Worm (Caenorhabditis elegans) whole organism, young adult: ENCODE results near the gene asd-1.

Experiments
- D2030.7 ChIP-seq: fragments of 200-800 bp; sonication (Bioruptor generic); IDR thresholded peaks from 2 replicates; pipeline ENCODE4 v1.3.6; 2022; ENCODE audit warnings: missing genetic modification reagents, missing genetic modification characterization, missing compliant biosample characterization
- F33H1.4 ChIP-seq: fragments of 200-800 bp; sonication (Bioruptor generic); IDR thresholded peaks from 2 replicates; pipeline ENCODE4 v1.3.6; 2022; ENCODE audit warnings: missing genetic modification reagents, missing genetic modification characterization, missing compliant biosample characterization
- F37B4.10 ChIP-seq: fragments of 200-800 bp; sonication (Bioruptor generic); IDR thresholded peaks from 2 replicates; pipeline ENCODE4 v1.3.6; 2022; ENCODE audit warnings: missing genetic modification characterization, missing compliant biosample characterization
- F39B2.1 ChIP-seq: fragments of 200-800 bp; sonication (Bioruptor generic); IDR thresholded peaks from 2 replicates; pipeline ENCODE4 v1.3.6; 2022; ENCODE audit warnings: missing genetic modification reagents, missing genetic modification characterization, missing compliant biosample characterization
- F49E8.2 ChIP-seq: sonication (generic microtip); optimal IDR thresholded peaks from 3 replicates; lab custom pipeline; 2017; ENCODE audit warnings: missing genetic modification characterization, mild to moderate bottlenecking, missing compliant biosample characterization, antibody characterized with exemption, moderate library complexity; ENCODE audit not compliant: insufficient read depth
- F55B11.4 ChIP-seq: sonication (generic microtip); optimal IDR thresholded peaks from 2 replicates; lab custom pipeline; 2016; ENCODE audit warnings: missing compliant biosample characterization, missing genetic modification characterization, borderline replicate concordance; ENCODE audit not compliant: insufficient read depth
- K11D2.4 ChIP-seq: fragments of 200-800 bp; sonication (Bioruptor generic); IDR thresholded peaks from 2 replicates; pipeline ENCODE4 v1.3.6; 2022; ENCODE audit warnings: missing genetic modification reagents, missing genetic modification characterization, missing compliant biosample characterization
- T07F8.4 ChIP-seq: sonication (generic microtip); optimal IDR thresholded peaks from 2 replicates; lab custom pipeline; 2016; ENCODE audit warnings: mild to moderate bottlenecking, missing genetic modification characterization, moderate library complexity, missing compliant biosample characterization
- T26A5.8 ChIP-seq: sonication (generic microtip); optimal IDR thresholded peaks from 2 replicates; lab custom pipeline; 2016; ENCODE audit warnings: missing genetic modification characterization, missing compliant biosample characterization
- ZK185.1 ChIP-seq: sonication (generic microtip); optimal IDR thresholded peaks from 2 replicates; lab custom pipeline; 2016; ENCODE audit warnings: mild to moderate bottlenecking, missing genetic modification characterization, missing compliant biosample characterization; ENCODE audit not compliant: poor library complexity, severe bottlenecking
- ama-1 ChIP-seq, 3 experiments: fragments of 150-350 bp in 1 of 3; sonication (generic microtip) in 2 of 3; optimal IDR thresholded peaks; 2 replicates each; lab custom pipeline; 2014 to 2018; ENCODE audit warnings: missing biosample characterization in 2 of 3, missing genetic modification characterization in 2 of 3, missing genetic modification reagents in 2 of 3
- athp-1 ChIP-seq: sonication (generic microtip); optimal IDR thresholded peaks from 2 replicates; lab custom pipeline; 2017; ENCODE audit warnings: mild to moderate bottlenecking, missing genetic modification characterization, missing compliant biosample characterization
- attf-6 ChIP-seq: fragments of 200-800 bp; sonication (Bioruptor generic); IDR thresholded peaks from 2 replicates; pipeline ENCODE4 v1.3.6; 2022; ENCODE audit warnings: missing genetic modification reagents, missing genetic modification characterization, missing compliant biosample characterization
- bed-1 ChIP-seq: fragments of 200-800 bp; sonication (Bioruptor generic); IDR thresholded peaks from 2 replicates; pipeline ENCODE4 v1.3.6; 2022; ENCODE audit warnings: missing genetic modification reagents, missing genetic modification characterization, missing compliant biosample characterization
- ceh-79 ChIP-seq: sonication (generic microtip); optimal IDR thresholded peaks from 2 replicates; lab custom pipeline; 2017; ENCODE audit warnings: mild to moderate bottlenecking, missing genetic modification characterization, missing compliant biosample characterization
- ceh-91 ChIP-seq: fragments of 200-800 bp; sonication (Bioruptor generic); IDR thresholded peaks from 2 replicates; pipeline ENCODE4 v1.3.6; 2022; ENCODE audit warnings: missing genetic modification reagents, missing genetic modification characterization, missing compliant biosample characterization
- chd-7 ChIP-seq: sonication (generic microtip); optimal IDR thresholded peaks from 2 replicates; lab custom pipeline; 2016; ENCODE audit warnings: mild to moderate bottlenecking, missing genetic modification characterization, moderate library complexity, missing compliant biosample characterization
- die-1 ChIP-seq: sonication (generic microtip); optimal IDR thresholded peaks from 2 replicates; lab custom pipeline; 2016; ENCODE audit warnings: missing genotype, mild to moderate bottlenecking, missing genetic modification characterization, missing compliant biosample characterization
- dox-1 ChIP-seq: fragments of 200-800 bp; sonication (Bioruptor generic); IDR thresholded peaks from 2 replicates; pipeline ENCODE4 v1.3.6; 2022; ENCODE audit warnings: missing genetic modification reagents, missing genetic modification characterization, missing compliant biosample characterization
- dpff-1 ChIP-seq: sonication (generic microtip); optimal IDR thresholded peaks from 2 replicates; lab custom pipeline; 2017; ENCODE audit warnings: mild to moderate bottlenecking, missing genetic modification characterization, missing compliant biosample characterization
- dpl-1 ChIP-seq: fragments of 150-350 bp; optimal IDR thresholded peaks from 2 replicates; lab custom pipeline; 2014; ENCODE audit warnings: missing biosample characterization, missing genetic modification reagents, missing genetic modification characterization
- egl-18 ChIP-seq: fragments of 200-800 bp; sonication (Bioruptor generic); IDR thresholded peaks from 2 replicates; pipeline ENCODE4 v1.3.6; 2022; ENCODE audit warnings: missing genetic modification reagents, missing genetic modification characterization, missing compliant biosample characterization
- ekl-4 ChIP-seq: fragments of 200-800 bp; sonication (Bioruptor generic); IDR thresholded peaks from 2 replicates; pipeline ENCODE4 v1.3.6; 2022; ENCODE audit warnings: missing genetic modification reagents, missing genetic modification characterization, missing compliant biosample characterization
- ets-4 ChIP-seq: fragments of 200-800 bp; sonication (Bioruptor generic); optimal IDR thresholded peaks from 2 replicates; lab custom pipeline; 2018; ENCODE audit warnings: mild to moderate bottlenecking, missing genetic modification characterization, missing compliant biosample characterization
- hrde-1 ChIP-seq: sonication (generic microtip); optimal IDR thresholded peaks from 2 replicates; lab custom pipeline; 2016; ENCODE audit warnings: missing genetic modification characterization, mild to moderate bottlenecking, missing compliant biosample characterization, moderate library complexity, missing genotype, missing genetic modification reagents, borderline replicate concordance
- hsf-1 ChIP-seq: fragments of 200-800 bp; sonication (Bioruptor generic); IDR thresholded peaks from 2 replicates; pipeline ENCODE4 v1.3.6; 2022; ENCODE audit warnings: missing genetic modification reagents, missing genetic modification characterization, missing compliant biosample characterization
- let-526 ChIP-seq: fragments of 200-800 bp; sonication (Bioruptor generic); IDR thresholded peaks from 2 replicates; pipeline ENCODE4 v1.3.6; 2022; ENCODE audit warnings: missing genetic modification reagents, missing genetic modification characterization, missing compliant biosample characterization
- lin-26 ChIP-seq: fragments of 200-800 bp; sonication (Bioruptor generic); IDR thresholded peaks from 2 replicates; pipeline ENCODE4 v1.3.6; 2022; ENCODE audit warnings: missing genetic modification reagents, missing genetic modification characterization, missing compliant biosample characterization
- lin-40 ChIP-seq: sonication (generic microtip); optimal IDR thresholded peaks from 2 replicates; lab custom pipeline; 2016; ENCODE audit warnings: missing genetic modification characterization, mild to moderate bottlenecking, missing compliant biosample characterization, missing genotype, missing genetic modification reagents
- madf-10 ChIP-seq: sonication (generic microtip); optimal IDR thresholded peaks from 2 replicates; lab custom pipeline; 2016; ENCODE audit warnings: mild to moderate bottlenecking, missing genetic modification characterization, missing compliant biosample characterization
- nhr-27 ChIP-seq: fragments of 200-800 bp; sonication (Bioruptor generic); optimal IDR thresholded peaks from 2 replicates; lab custom pipeline; 2018; ENCODE audit warnings: mild to moderate bottlenecking, missing genetic modification characterization, moderate library complexity, missing compliant biosample characterization
- nhr-80 ChIP-seq: sonication (generic microtip); optimal IDR thresholded peaks from 2 replicates; lab custom pipeline; 2016; ENCODE audit warnings: missing genetic modification characterization, missing compliant biosample characterization
- nhr-90 ChIP-seq: sonication (generic microtip); optimal IDR thresholded peaks from 2 replicates; lab custom pipeline; 2016; ENCODE audit warnings: missing genotype, mild to moderate bottlenecking, missing genetic modification characterization, missing compliant biosample characterization
- rcor-1 ChIP-seq: fragments of 200-800 bp; sonication (Bioruptor generic); IDR thresholded peaks from 2 replicates; pipeline ENCODE4 v1.3.6; 2022; ENCODE audit warnings: missing genetic modification reagents, missing genetic modification characterization, missing compliant biosample characterization
- repo-1 ChIP-seq: sonication (generic microtip); optimal IDR thresholded peaks from 2 replicates; lab custom pipeline; 2017; ENCODE audit warnings: mild to moderate bottlenecking, missing genetic modification characterization, missing compliant biosample characterization
- sdz-38 ChIP-seq: sonication (generic microtip); optimal IDR thresholded peaks from 2 replicates; lab custom pipeline; 2016; ENCODE audit warnings: missing genotype, missing genetic modification characterization, missing compliant biosample characterization
- snpc-1.3 ChIP-seq: sonication (generic microtip); optimal IDR thresholded peaks from 2 replicates; lab custom pipeline; 2017; ENCODE audit warnings: missing genetic modification characterization, mild to moderate bottlenecking, missing compliant biosample characterization, antibody characterized with exemption, moderate library complexity, missing genotype, missing genetic modification reagents; ENCODE audit not compliant: insufficient read depth
- zim-3 ChIP-seq: sonication (generic microtip); optimal IDR thresholded peaks from 2 replicates; lab custom pipeline; 2017; ENCODE audit warnings: mild to moderate bottlenecking, missing genetic modification characterization, moderate library complexity, missing compliant biosample characterization
- ztf-3 ChIP-seq: fragments of 200-800 bp; sonication (Bioruptor generic); optimal IDR thresholded peaks from 2 replicates; lab custom pipeline; 2018; ENCODE audit warnings: mild to moderate bottlenecking, missing genetic modification characterization, missing compliant biosample characterization
- ztf-6 ChIP-seq: fragments of 200-800 bp; sonication (Bioruptor generic); IDR thresholded peaks from 2 replicates; pipeline ENCODE4 v1.3.6; 2022; ENCODE audit warnings: missing genetic modification reagents, missing genetic modification characterization, missing compliant biosample characterization

The asd-1 gene

DNA sequence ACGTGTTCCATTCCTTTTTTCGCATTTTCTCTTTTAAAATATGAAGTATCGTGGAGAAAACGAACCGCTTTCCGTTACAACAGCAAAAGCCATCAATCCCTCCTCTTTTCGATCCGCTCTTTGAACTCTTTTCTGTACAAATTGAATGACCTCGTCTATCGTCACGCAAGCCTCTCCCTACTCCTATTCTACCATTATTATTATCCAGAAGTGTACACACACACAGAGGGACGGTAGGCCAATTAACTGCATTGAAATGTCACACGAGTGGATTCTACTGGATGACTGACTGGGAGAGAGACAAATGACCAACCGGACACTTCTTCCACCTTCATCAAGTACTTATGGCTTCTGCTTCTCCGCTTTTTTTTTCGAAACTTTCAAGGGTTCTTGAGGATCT is 11.1 kb downstream of the asd-1 start (continued):
- TF ChIP-seq lin-40 (tag; lab: Kevin White, UChicago) (no peak), ztf-3 (no peak), hrde-1 (tag; lab: Kevin White, UChicago) (peak; percentile 36), athp-1 (tag; lab: Kevin White, UChicago) (no peak), T07F8.4 (tag; lab: Kevin White, UChicago) (no peak), D2030.7 (GFP tag; lab: Robert Waterston, UW) (no peak), F55B11.4 (tag; lab: Kevin White, UChicago) (no peak), egl-18 (GFP tag; lab: Robert Waterston, UW) (no peak), zim-3 (tag; lab: Kevin White, UChicago) (no peak), lin-26 (GFP tag; lab: Robert Waterston, UW) (no peak), sdz-38 (no peak), K11D2.4 (no peak), F37B4.10 (GFP tag; lab: Robert Waterston, UW) (no peak), F39B2.1 (no peak), chd-7 (no peak), hsf-1 (GFP tag; lab: Robert Waterston, UW) (0 out of 2 replicates have a peak, but pooled peaks have one; percentile 9), let-526 (GFP tag; lab: Robert Waterston, UW) (no peak), nhr-27 (tag; lab: Kevin White, UChicago) (no peak), T26A5.8 (tag; lab: Kevin White, UChicago) (no peak), nhr-90 (tag; lab: Kevin White, UChicago) (no peak), repo-1 (tag; lab: Kevin White, UChicago) (no peak), dpff-1 (tag; lab: Kevin White, UChicago) (no peak), dox-1 (GFP tag; lab: Robert Waterston, UW) (no peak), ZK185.1 (tag; lab: Kevin White, UChicago) (no peak), die-1 (tag; lab: Kevin White, UChicago) (no peak), bed-1 (GFP tag; lab: Robert Waterston, UW) (no peak), madf-10 (no peak), rcor-1 (GFP tag; lab: Robert Waterston, UW) (no peak), dpl-1 (GFP tag; lab: Kevin White, UChicago) (no peak), ekl-4 (GFP tag; lab: Robert Waterston, UW) (0 out of 2 replicates have a peak, but pooled peaks have one; percentile 19), F49E8.2 (tag; lab: Kevin White, UChicago) (peak; percentile 44), ets-4 (no peak), ztf-6 (GFP tag; lab: Robert Waterston, UW) (no peak), ama-1 (optimal IDR thresholded peaks at IDR 0.05; lab: Kevin White, UChicago) (no peak), ama-1 (GFP tag; optimal IDR thresholded peaks at IDR 0.05; lab: Kevin White, UChicago) (peak in 1 of 2 experiments; percentile 22), ceh-79 (tag; lab: Kevin White, UChicago) (no peak), F33H1.4 (GFP tag; lab: Robert Waterston, UW) (no peak), snpc-1.3 (peak; percentile 15), nhr-80 (tag; lab: Kevin White, UChicago) (no peak), attf-6 (GFP tag; lab: Robert Waterston, UW) (0 out of 2 replicates have a peak, but pooled peaks have one; percentile 45), ceh-91 (GFP tag; lab: Robert Waterston, UW) (no peak)
- TF ChIP-seq, all 124 proteins: peak for 11
